Fruit fly (Drosophila melanogaster) whole organism, embryonic: Measurements from ENCODE around the gene CG14286.
A peak's percentile ranks its signal among the peaks of the same experiment; 100 is the strongest.

Experiments
- Adf1 ChIP-seq: fragments of 200-800 bp; sonication (Bioruptor generic); IDR thresholded peaks from 2 replicates; pipeline ENCODE4 v1.3.6; 2022; ENCODE audit warnings: missing biosample characterization, missing genetic modification characterization
- CG10274 ChIP-seq: fragments of 200-800 bp; sonication (Bioruptor generic); optimal IDR thresholded peaks from 3 replicates; lab custom pipeline; 2017; ENCODE audit warnings: missing biosample characterization, mild to moderate bottlenecking, missing genetic modification characterization
- CG15269 ChIP-seq: fragments of 200-800 bp; sonication (Bioruptor generic); optimal IDR thresholded peaks from 2 replicates; lab custom pipeline; 2018; ENCODE audit warnings: missing biosample characterization, mild to moderate bottlenecking, missing genetic modification characterization, moderate library complexity
- CG1647 ChIP-seq: fragments of 200-800 bp; sonication (Bioruptor generic); optimal IDR thresholded peaks from 3 replicates; lab custom pipeline; 2016; ENCODE audit warnings: missing biosample characterization, missing genetic modification characterization
- CG31224 ChIP-seq: fragments of 200-800 bp; sonication (Bioruptor generic); IDR thresholded peaks from 2 replicates; pipeline ENCODE4 v1.3.6; 2022; ENCODE audit warnings: missing biosample characterization, missing genetic modification characterization
- CG3847 ChIP-seq: fragments of 200-800 bp; sonication (Bioruptor generic); IDR thresholded peaks from 2 replicates; pipeline ENCODE4 v1.3.6; 2022; ENCODE audit warnings: missing biosample characterization, missing genetic modification characterization
- CG3995 ChIP-seq: fragments of 200-800 bp; sonication (Bioruptor generic); optimal IDR thresholded peaks from 3 replicates; lab custom pipeline; 2016; ENCODE audit warnings: missing biosample characterization, missing genetic modification characterization
- CG43689 ChIP-seq: fragments of 200-800 bp; sonication (Bioruptor generic); IDR thresholded peaks from 2 replicates; pipeline ENCODE4 v1.3.6; 2022; ENCODE audit warnings: missing biosample characterization, missing genetic modification characterization
- CG4707 ChIP-seq: fragments of 200-800 bp; sonication (Bioruptor generic); optimal IDR thresholded peaks from 2 replicates; lab custom pipeline; 2018; ENCODE audit warnings: missing biosample characterization, mild to moderate bottlenecking, missing genetic modification characterization, moderate library complexity
- CG6854 ChIP-seq: fragments of 200-800 bp; sonication (Bioruptor generic); optimal IDR thresholded peaks from 3 replicates; lab custom pipeline; 2017; ENCODE audit warnings: missing biosample characterization, mild to moderate bottlenecking, missing genetic modification characterization
- CG7963 ChIP-seq: fragments of 200-800 bp; sonication (Bioruptor generic); IDR thresholded peaks from 3 replicates; pipeline ENCODE4 v1.3.6; 2022; ENCODE audit warnings: missing biosample characterization, missing genetic modification characterization; ENCODE audit not compliant: partially characterized antibody
- CG8089 ChIP-seq: fragments of 200-800 bp; sonication (Bioruptor generic); optimal IDR thresholded peaks from 3 replicates; lab custom pipeline; 2016; ENCODE audit warnings: missing biosample characterization, missing genetic modification characterization
- CG9876 ChIP-seq: fragments of 200-800 bp; sonication (Bioruptor generic); optimal IDR thresholded peaks from 2 replicates; lab custom pipeline; 2016; ENCODE audit warnings: missing biosample characterization, missing genetic modification characterization
- Dip3 ChIP-seq: fragments of 200-800 bp; sonication (Bioruptor generic); optimal IDR thresholded peaks from 3 replicates; lab custom pipeline; 2016; ENCODE audit warnings: missing biosample characterization, missing genetic modification characterization
- Doc3 ChIP-seq: fragments of 200-800 bp; sonication (Bioruptor generic); IDR thresholded peaks from 3 replicates; pipeline ENCODE4 v1.3.6; 2022; ENCODE audit warnings: missing biosample characterization, missing genetic modification characterization; ENCODE audit not compliant: partially characterized antibody
- Dref ChIP-seq: fragments of 200-800 bp; sonication (Bioruptor generic); IDR thresholded peaks from 2 replicates; pipeline ENCODE4 v1.3.6; 2022; ENCODE audit warnings: missing biosample characterization, missing genetic modification characterization
- Ets65A ChIP-seq: fragments of 200-800 bp; sonication (Bioruptor generic); peaks from one replicate; lab custom pipeline; 2016; ENCODE audit warnings: missing biosample characterization, missing genetic modification characterization
- Fer3 ChIP-seq: fragments of 200-800 bp; sonication (Bioruptor generic); optimal IDR thresholded peaks from 2 replicates; lab custom pipeline; 2018; ENCODE audit warnings: missing biosample characterization, mild to moderate bottlenecking, missing genetic modification characterization, moderate library complexity
- HLH4C ChIP-seq: fragments of 200-800 bp; sonication (Bioruptor generic); IDR thresholded peaks from 3 replicates; pipeline ENCODE4 v1.3.6; 2022; ENCODE audit warnings: missing biosample characterization, missing genetic modification characterization; ENCODE audit not compliant: partially characterized antibody
- MBD-R2 ChIP-seq: fragments of 200-800 bp; sonication (Bioruptor generic); IDR thresholded peaks from 2 replicates; pipeline ENCODE4 v1.3.6; 2022; ENCODE audit warnings: missing biosample characterization, missing genetic modification characterization
- Mrtf ChIP-seq: fragments of 200-800 bp; sonication (Bioruptor generic); IDR thresholded peaks from 3 replicates; pipeline ENCODE4 v1.3.6; 2022; ENCODE audit warnings: missing biosample characterization, missing genetic modification characterization
- NC2α ChIP-seq: fragments of 200-800 bp; sonication (Bioruptor generic); optimal IDR thresholded peaks from 2 replicates; lab custom pipeline; 2016; ENCODE audit warnings: missing biosample characterization, missing genetic modification characterization
- Nf-YA ChIP-seq: fragments of 200-800 bp; sonication (Bioruptor generic); IDR thresholded peaks from 2 replicates; pipeline ENCODE4 v1.3.6; 2022; ENCODE audit warnings: missing biosample characterization, missing genetic modification characterization
- Poxn ChIP-seq: fragments of 200-800 bp; sonication (Bioruptor generic); IDR thresholded peaks from 2 replicates; pipeline ENCODE4 v1.3.6; 2022; ENCODE audit warnings: missing biosample characterization, missing genetic modification characterization
- Xbp1 ChIP-seq: fragments of 200-800 bp; sonication (Bioruptor generic); optimal IDR thresholded peaks from 3 replicates; lab custom pipeline; 2016; ENCODE audit warnings: missing biosample characterization, mild to moderate bottlenecking, missing genetic modification characterization
- btn ChIP-seq: fragments of 200-800 bp; sonication (Bioruptor generic); optimal IDR thresholded peaks from 2 replicates; lab custom pipeline; 2016; ENCODE audit warnings: missing biosample characterization, missing genetic modification characterization
- caup ChIP-seq: fragments of 200-800 bp; sonication (Bioruptor generic); optimal IDR thresholded peaks from 3 replicates; lab custom pipeline; 2017; ENCODE audit warnings: missing biosample characterization, mild to moderate bottlenecking, missing genetic modification characterization, moderate library complexity; ENCODE audit not compliant: severe bottlenecking
- crc ChIP-seq: fragments of 200-800 bp; sonication (Bioruptor generic); optimal IDR thresholded peaks from 2 replicates; lab custom pipeline; 2016; ENCODE audit warnings: missing biosample characterization, missing genetic modification characterization
- croc ChIP-seq: fragments of 200-800 bp; sonication (Bioruptor generic); conservative IDR thresholded peaks from 3 replicates; pipeline ENCODE4 v1.3.6; 2022; ENCODE audit warnings: missing biosample characterization, missing genetic modification characterization
- gro ChIP-seq: fragments of 200-800 bp; sonication (Bioruptor generic); optimal IDR thresholded peaks from 2 replicates; lab custom pipeline; 2016; ENCODE audit warnings: missing biosample characterization, missing genetic modification characterization
- hb ChIP-seq: fragments of 200-800 bp; sonication (Bioruptor generic); IDR thresholded peaks from 3 replicates; pipeline ENCODE4 v1.3.6; 2022; ENCODE audit warnings: missing biosample characterization, missing genetic modification characterization; ENCODE audit not compliant: partially characterized antibody
- kay ChIP-seq: fragments of 200-800 bp; sonication (Bioruptor generic); optimal IDR thresholded peaks from 2 replicates; lab custom pipeline; 2016; ENCODE audit warnings: missing biosample characterization, missing genetic modification characterization
- lola ChIP-seq, 3 experiments: fragments of >200 bp in 2 of 3; fragments of 200-800 bp in 1 of 3; sonication (Bioruptor generic) in 1 of 3; optimal IDR thresholded peaks; 2 replicates each; lab custom pipeline; 2017 to 2019; ENCODE audit warnings: missing biosample characterization in 3 of 3, missing genetic modification characterization in 3 of 3, mild to moderate bottlenecking in 1 of 3, moderate library complexity in 1 of 3
- odd ChIP-seq: fragments of 200-800 bp; sonication (Bioruptor generic); optimal IDR thresholded peaks from 2 replicates; lab custom pipeline; 2017; ENCODE audit warnings: missing biosample characterization, mild to moderate bottlenecking, missing genetic modification characterization
- otp ChIP-seq: fragments of 200-800 bp; sonication (Bioruptor generic); IDR thresholded peaks from 3 replicates; pipeline ENCODE4, ENCODE4 v1.3.6; 2022; ENCODE audit warnings: missing biosample characterization, missing genetic modification characterization
- pho ChIP-seq: fragments of 200-800 bp; sonication (Bioruptor generic); optimal IDR thresholded peaks from 2 replicates; lab custom pipeline; 2016; ENCODE audit warnings: missing biosample characterization, missing genetic modification characterization
- pum ChIP-seq: fragments of 200-800 bp; sonication (Bioruptor generic); optimal IDR thresholded peaks from 2 replicates; lab custom pipeline; 2016; ENCODE audit warnings: missing biosample characterization, missing genetic modification characterization
- pzg ChIP-seq: fragments of 200-800 bp; sonication (Bioruptor generic); optimal IDR thresholded peaks from 3 replicates; lab custom pipeline; 2018; ENCODE audit warnings: missing biosample characterization, mild to moderate bottlenecking, missing genetic modification characterization, moderate library complexity
- sc ChIP-seq, 3 experiments: fragments of >200 bp in 2 of 3; fragments of 200-800 bp in 1 of 3; sonication (Bioruptor generic) in 1 of 3; optimal IDR thresholded peaks; 2 replicates in 2 of 3; 3 replicates in 1 of 3; lab custom pipeline; 2017; ENCODE audit warnings: mild to moderate bottlenecking in 1 of 3, missing biosample characterization in 1 of 3, missing genetic modification characterization in 1 of 3, missing genetic modification reagents in 1 of 3
- slbo ChIP-seq: fragments of 200-800 bp; sonication (Bioruptor generic); IDR thresholded peaks from 2 replicates; pipeline ENCODE4 v1.3.6; 2022; ENCODE audit warnings: missing biosample characterization, missing genetic modification characterization
- stwl ChIP-seq: fragments of 200-800 bp; sonication (Bioruptor generic); optimal IDR thresholded peaks from 3 replicates; lab custom pipeline; 2018; ENCODE audit warnings: missing biosample characterization, mild to moderate bottlenecking, missing genetic modification characterization, moderate library complexity
- tna ChIP-seq: fragments of 200-800 bp; sonication (Bioruptor generic); IDR thresholded peaks from 2 replicates; pipeline ENCODE4 v1.3.6; 2022; ENCODE audit warnings: missing biosample characterization, missing genetic modification characterization; ENCODE audit not compliant: partially characterized antibody
- ttk ChIP-seq: fragments of 200-800 bp; sonication (Bioruptor generic); IDR thresholded peaks from 2 replicates; pipeline ENCODE4 v2.1.2; 2022; ENCODE audit warnings: missing biosample characterization, missing genetic modification characterization
- tup ChIP-seq: fragments of 200-800 bp; sonication (Bioruptor generic); optimal IDR thresholded peaks from 2 replicates; lab custom pipeline; 2016; ENCODE audit warnings: missing biosample characterization, mild to moderate bottlenecking, missing genetic modification characterization, moderate library complexity
- twi ChIP-seq: fragments of 200-800 bp; optimal IDR thresholded peaks from 2 replicates; lab custom pipeline; 2019; ENCODE audit warnings: missing biosample characterization, mild to moderate bottlenecking, missing genetic modification characterization, moderate library complexity
- unpg ChIP-seq: fragments of 200-800 bp; sonication (Bioruptor generic); optimal IDR thresholded peaks from 3 replicates; lab custom pipeline; 2018; ENCODE audit warnings: missing biosample characterization, mild to moderate bottlenecking, missing genetic modification characterization, moderate library complexity
- wdn ChIP-seq: fragments of 200-800 bp; sonication (Bioruptor generic); IDR thresholded peaks from 2 replicates; pipeline ENCODE4 v1.3.6; 2022; ENCODE audit warnings: missing biosample characterization, missing genetic modification characterization
- wor ChIP-seq: fragments of 200-800 bp; sonication (Bioruptor generic); IDR thresholded peaks from 2 replicates; pipeline ENCODE4 v1.3.6; 2022; ENCODE audit warnings: missing biosample characterization, missing genetic modification characterization

The CG14286 gene

DNA sequence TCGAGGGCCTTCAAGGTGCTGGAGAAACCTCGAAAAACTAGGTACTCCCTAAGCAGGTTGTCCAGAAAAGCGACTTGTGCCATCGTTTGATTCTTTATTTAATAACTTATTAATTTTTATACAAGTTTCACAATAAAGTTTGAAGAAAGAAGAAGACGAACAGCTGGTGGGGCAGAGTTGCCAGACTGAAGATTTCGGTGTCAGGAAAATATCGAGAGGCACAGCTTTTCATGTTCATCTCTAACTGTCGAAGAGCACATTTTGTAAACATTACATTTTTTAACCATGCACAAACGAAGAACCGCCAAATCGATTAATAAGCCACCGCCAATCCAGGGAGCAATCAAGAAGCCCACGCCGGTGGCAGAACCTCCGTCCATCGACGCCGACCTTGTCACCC, at the start of gene CG14286, which contains the start of gene CG6005 (continued):
- no peak; the same call in 2 of the 3 replicates for TF ChIP-seq croc (GFP tag; lab: Robert Waterston, UW)
- peak; percentile 65 for TF ChIP-seq tna
- TF ChIP-seq slbo (GFP tag; lab: Robert Waterston, UW): peak; percentile 94
- peak; percentile 53 for TF ChIP-seq CG3995 (GFP tag; lab: Kevin White, UChicago)
- TF ChIP-seq MBD-R2 (GFP tag; lab: Robert Waterston, UW): peak; percentile 99
- no peak for TF ChIP-seq crc
- TF ChIP-seq Xbp1 (GFP tag; lab: Kevin White, UChicago): peak; percentile 83
- TF ChIP-seq pum (GFP tag; lab: Kevin White, UChicago): peak; percentile 55
- peak; percentile 88 for TF ChIP-seq CG3847 (GFP tag; lab: Robert Waterston, UW)
- peak; percentile 59; the same call in 1 of the 2 replicates for TF ChIP-seq CG31224
- peak; percentile 60 for TF ChIP-seq pzg (GFP tag; lab: Kevin White, UChicago)
- TF ChIP-seq hb (GFP tag; lab: Robert Waterston, UW): peak; percentile 52; the same call in 2 of the 3 replicates
- peak; percentile 64 for TF ChIP-seq pho
- peak; percentile 45; the same call in 1 of the 2 replicates for TF ChIP-seq Nf-YA (GFP tag; lab: Robert Waterston, UW)
- peak; percentile 69 for TF ChIP-seq otp (GFP tag; lab: Robert Waterston, UW)
- TF ChIP-seq unpg (GFP tag; lab: Kevin White, UChicago): peak; percentile 24
- peak; percentile 49 for TF ChIP-seq CG1647 (GFP tag; lab: Kevin White, UChicago)
- peak; percentile 4 for TF ChIP-seq CG4707
- TF ChIP-seq odd: no peak
- peak; percentile 45 for TF ChIP-seq Dip3 (GFP tag; lab: Kevin White, UChicago)
- peak; percentile 25 for TF ChIP-seq caup (GFP tag; lab: Kevin White, UChicago)
- TF ChIP-seq CG9876 (GFP tag; lab: Kevin White, UChicago): peak; percentile 2
- TF ChIP-seq Adf1 (GFP tag; lab: Robert Waterston, UW): peak; percentile 28; the same call in 1 of the 2 replicates
- TF ChIP-seq sc (optimal IDR thresholded peaks at IDR 0.05; lab: Kevin White, UChicago): no peak
- no peak for TF ChIP-seq sc (GFP tag; optimal IDR thresholded peaks at IDR 0.05; lab: Kevin White, UChicago)
- peak; percentile 25 for TF ChIP-seq twi (tag; lab: Kevin White, UChicago)
- TF ChIP-seq Poxn (GFP tag; lab: Robert Waterston, UW): no peak
- peak; percentile 62; the same call in 1 of the 3 replicates for TF ChIP-seq Mrtf (GFP tag; lab: Robert Waterston, UW)
- TF ChIP-seq gro (GFP tag; lab: Kevin White, UChicago): peak; percentile 69
- TF ChIP-seq lola (GFP tag; optimal IDR thresholded peaks at IDR 0.05; lab: Kevin White, UChicago): peak in 1 of 3 experiments; percentile 2
- no peak for TF ChIP-seq NC2α

dm6 chr3R:18978709-18979108, 45.2 kb upstream of the CG14286 start, which contains the start of gene euc:
euc (minus strand) TSS chr3R:18978809.
- TF ChIP-seq wdn (GFP tag; lab: Robert Waterston, UW) (no peak), Ets65A (GFP tag; lab: Kevin White, UChicago) (peak; percentile 35)

DNA sequence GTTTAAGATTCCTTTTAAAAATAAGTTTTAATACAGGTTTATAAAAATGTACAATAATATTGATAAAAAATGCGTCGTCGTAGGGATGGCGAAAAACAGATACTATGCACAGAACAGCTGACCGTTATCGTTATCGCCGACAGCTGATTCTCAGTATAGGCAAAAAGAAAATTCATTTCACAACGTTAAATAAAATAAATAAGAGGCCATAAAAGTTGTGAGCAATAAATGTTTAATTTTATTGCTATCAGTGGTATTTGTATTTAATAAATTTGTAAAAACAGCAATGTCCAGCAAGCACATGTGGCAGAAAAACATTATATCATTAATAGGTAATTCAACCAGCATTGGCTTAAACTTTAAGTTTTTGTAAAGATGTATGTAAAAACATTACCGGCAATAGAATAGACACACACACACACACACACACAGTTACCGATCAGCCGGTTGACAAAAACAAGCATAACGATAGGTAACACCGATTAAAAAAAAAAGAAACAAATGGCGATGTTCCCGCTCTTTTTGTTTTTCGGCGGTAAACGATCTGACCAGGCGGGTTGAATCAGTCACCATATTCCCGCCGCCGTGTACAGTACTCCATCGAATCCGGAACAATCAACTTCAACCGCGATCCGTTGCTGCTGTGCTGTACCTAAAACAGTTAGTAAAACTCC, 42.9 kb upstream of the CG14286 start, which contains the start of the genes dnk and Smu1:
Gene dnk (plus strand): TSS at position 133 of the 674 bp plus-strand sequence.
Gene Smu1 (minus strand): TSS at position 462 of the 674 bp plus-strand sequence.
- TF ChIP-seq stwl (peak; percentile 25), Dref (GFP tag; lab: Robert Waterston, UW) (peak; percentile 58), CG7963 (no peak), CG15269 (no peak), tup (GFP tag; lab: Kevin White, UChicago) (no peak), CG6854 (GFP tag; lab: Kevin White, UChicago) (no peak), CG10274 (no peak), HLH4C (GFP tag; lab: Robert Waterston, UW) (no peak), wor (GFP tag; lab: Robert Waterston, UW) (no peak), Fer3 (tag; lab: Kevin White, UChicago) (no peak), ttk (no peak), CG43689 (no peak), kay (GFP tag; lab: Kevin White, UChicago) (no peak), Doc3 (GFP tag; lab: Robert Waterston, UW) (no peak), CG4707 (no peak), CG8089 (GFP tag; lab: Kevin White, UChicago) (no peak), btn (no peak)
